Worm (Caenorhabditis elegans) whole organism, late embryonic: ENCODE results near the gene clec-134.

Experiments used
- C08G9.2 ChIP-seq: sonication (generic microtip); optimal IDR thresholded peaks from 2 replicates; lab custom pipeline; 2016; ENCODE audit warnings: mild to moderate bottlenecking, missing genetic modification characterization, moderate library complexity, missing compliant biosample characterization
- C38D4.7 ChIP-seq: fragments of 200-800 bp; sonication (Bioruptor generic); optimal IDR thresholded peaks from 2 replicates; lab custom pipeline; 2018; ENCODE audit warnings: mild to moderate bottlenecking, missing genetic modification characterization, moderate library complexity, missing compliant biosample characterization
- F13H6.1 ChIP-seq: sonication (generic microtip); optimal IDR thresholded peaks from 2 replicates; lab custom pipeline; 2016; ENCODE audit warnings: missing genetic modification characterization, missing compliant biosample characterization
- K02D7.2 ChIP-seq: sonication (generic microtip); optimal IDR thresholded peaks from 2 replicates; lab custom pipeline; 2017; ENCODE audit warnings: mild to moderate bottlenecking, missing genetic modification characterization, missing compliant biosample characterization
- ama-1 ChIP-seq: fragments of 150-350 bp; optimal IDR thresholded peaks from 2 replicates; lab custom pipeline; 2014
- ceh-19 ChIP-seq: fragments of 200-800 bp; sonication (Bioruptor generic); optimal IDR thresholded peaks from 2 replicates; lab custom pipeline; 2018; ENCODE audit warnings: mild to moderate bottlenecking, missing genetic modification characterization, missing compliant biosample characterization
- ceh-2 ChIP-seq: sonication (generic microtip); optimal IDR thresholded peaks from 2 replicates; lab custom pipeline; 2016; ENCODE audit warnings: missing genotype, missing genetic modification characterization, missing compliant biosample characterization
- ceh-22 ChIP-seq: sonication (generic microtip); optimal IDR thresholded peaks from 2 replicates; lab custom pipeline; 2017; ENCODE audit warnings: missing biosample characterization, missing genetic modification characterization
- ceh-30 ChIP-seq: fragments of 150-350 bp; optimal IDR thresholded peaks from 2 replicates; lab custom pipeline; 2014; ENCODE audit warnings: missing biosample characterization, missing genetic modification characterization
- ceh-31 ChIP-seq: sonication (generic microtip); optimal IDR thresholded peaks from 2 replicates; lab custom pipeline; 2016; ENCODE audit warnings: missing genetic modification characterization, missing compliant biosample characterization
- ceh-45 ChIP-seq: fragments of 200-800 bp; sonication (Bioruptor generic); IDR thresholded peaks from 2 replicates; pipeline ENCODE4 v1.3.6; 2022; ENCODE audit warnings: missing genetic modification reagents, missing genetic modification characterization, missing compliant biosample characterization
- ceh-48 ChIP-seq: sonication (generic microtip); optimal IDR thresholded peaks from 2 replicates; lab custom pipeline; 2016; ENCODE audit warnings: missing genetic modification characterization, inconsistent platforms, missing compliant biosample characterization
- che-1 ChIP-seq: sonication (generic microtip); optimal IDR thresholded peaks from 2 replicates; lab custom pipeline; 2016; ENCODE audit warnings: mild to moderate bottlenecking, missing genetic modification characterization, missing compliant biosample characterization
- dmd-4 ChIP-seq: sonication (generic microtip); optimal IDR thresholded peaks from 2 replicates; lab custom pipeline; 2016; ENCODE audit warnings: borderline replicate concordance, missing genetic modification characterization, missing compliant biosample characterization
- elt-2 ChIP-seq: sonication (generic microtip); optimal IDR thresholded peaks from 2 replicates; lab custom pipeline; 2016; ENCODE audit warnings: missing genetic modification reagents, missing genetic modification characterization, missing compliant biosample characterization
- ets-4 ChIP-seq: sonication (generic microtip); optimal IDR thresholded peaks from 2 replicates; lab custom pipeline; 2016; ENCODE audit warnings: missing genetic modification characterization, missing compliant biosample characterization
- fkh-10 ChIP-seq: fragments of 150-350 bp; optimal IDR thresholded peaks from 2 replicates; lab custom pipeline; 2014; ENCODE audit warnings: missing biosample characterization, missing genetic modification reagents, missing genetic modification characterization
- fkh-6 ChIP-seq: sonication (generic microtip); optimal IDR thresholded peaks from 2 replicates; lab custom pipeline; 2016; ENCODE audit warnings: missing genetic modification characterization, missing compliant biosample characterization
- hlh-13 ChIP-seq: fragments of 200-800 bp; sonication (Bioruptor generic); optimal IDR thresholded peaks from 2 replicates; lab custom pipeline; 2018; ENCODE audit warnings: mild to moderate bottlenecking, missing genetic modification characterization, missing compliant biosample characterization
- hlh-15 ChIP-seq: sonication (generic microtip); optimal IDR thresholded peaks from 2 replicates; lab custom pipeline; 2016; ENCODE audit warnings: missing genetic modification characterization, missing compliant biosample characterization
- lim-6 ChIP-seq: sonication (generic microtip); optimal IDR thresholded peaks from 2 replicates; lab custom pipeline; 2016; ENCODE audit warnings: missing genetic modification characterization, missing compliant biosample characterization
- lin-11 ChIP-seq: fragments of 200-800 bp; sonication (Bioruptor generic); optimal IDR thresholded peaks from 2 replicates; lab custom pipeline; 2018; ENCODE audit warnings: mild to moderate bottlenecking, missing genetic modification characterization, missing compliant biosample characterization
- nhr-11 ChIP-seq: fragments of 150-350 bp; optimal IDR thresholded peaks from 2 replicates; lab custom pipeline; 2014; ENCODE audit warnings: missing biosample characterization, missing genetic modification characterization
- odd-2 ChIP-seq: sonication (generic microtip); optimal IDR thresholded peaks from 2 replicates; lab custom pipeline; 2017; ENCODE audit warnings: antibody characterized with exemption, mild to moderate bottlenecking, missing genetic modification characterization, missing compliant biosample characterization
- pat-9 ChIP-seq: fragments of 200-800 bp; sonication (Bioruptor generic); optimal IDR thresholded peaks from 2 replicates; lab custom pipeline; 2018; ENCODE audit warnings: mild to moderate bottlenecking, missing genetic modification characterization, moderate library complexity, missing compliant biosample characterization
- pha-2 ChIP-seq: sonication (generic microtip); optimal IDR thresholded peaks from 2 replicates; lab custom pipeline; 2017; ENCODE audit warnings: mild to moderate bottlenecking, missing genetic modification characterization, missing compliant biosample characterization
- pqm-1 ChIP-seq: sonication (generic microtip); optimal IDR thresholded peaks from 2 replicates; lab custom pipeline; 2016; ENCODE audit warnings: missing genetic modification characterization, missing compliant biosample characterization
- ref-2 ChIP-seq: sonication (generic microtip); optimal IDR thresholded peaks from 2 replicates; lab custom pipeline; 2016; ENCODE audit warnings: missing genetic modification characterization, missing compliant biosample characterization
- sox-2 ChIP-seq: fragments of 200-800 bp; sonication (Bioruptor generic); IDR thresholded peaks from 2 replicates; pipeline ENCODE4 v1.3.6; 2022; ENCODE audit warnings: missing genetic modification reagents, missing genetic modification characterization, missing compliant biosample characterization
- syd-9 ChIP-seq: sonication (generic microtip); optimal IDR thresholded peaks from 2 replicates; lab custom pipeline; 2016; ENCODE audit warnings: mild to moderate bottlenecking, missing genetic modification characterization, moderate library complexity, missing compliant biosample characterization
- tbx-7 ChIP-seq: sonication (generic microtip); optimal IDR thresholded peaks from 2 replicates; lab custom pipeline; 2016; ENCODE audit warnings: missing genotype, missing genetic modification characterization, missing compliant biosample characterization
- unc-3 ChIP-seq, 2 experiments: fragments of 200-800 bp in 1 of 2; sonication (Bioruptor generic) in 1 of 2; sonication (generic microtip) in 1 of 2; conservative IDR thresholded peaks in 1 of 2; optimal IDR thresholded peaks in 1 of 2; 2 replicates each; pipeline versions ENCODE4 v1.3.6 to Lab custom; 2016 to 2022; ENCODE audit warnings: missing compliant biosample characterization in 2 of 2, missing genetic modification characterization in 2 of 2, missing genetic modification reagents in 1 of 2
- unc-42 ChIP-seq: sonication (generic microtip); optimal IDR thresholded peaks from 2 replicates; lab custom pipeline; 2016; ENCODE audit warnings: missing genotype, missing genetic modification characterization, missing compliant biosample characterization
- unc-86 ChIP-seq: sonication (generic microtip); optimal IDR thresholded peaks from 2 replicates; lab custom pipeline; 2016; ENCODE audit warnings: missing genetic modification characterization, missing compliant biosample characterization
- zip-5 ChIP-seq: sonication (generic microtip); optimal IDR thresholded peaks from 2 replicates; lab custom pipeline; 2016; ENCODE audit warnings: missing genetic modification characterization, missing compliant biosample characterization
- ztf-16 ChIP-seq: sonication (generic microtip); optimal IDR thresholded peaks from 2 replicates; lab custom pipeline; 2017; ENCODE audit warnings: missing genetic modification characterization, missing compliant biosample characterization

Gene clec-134

DNA sequence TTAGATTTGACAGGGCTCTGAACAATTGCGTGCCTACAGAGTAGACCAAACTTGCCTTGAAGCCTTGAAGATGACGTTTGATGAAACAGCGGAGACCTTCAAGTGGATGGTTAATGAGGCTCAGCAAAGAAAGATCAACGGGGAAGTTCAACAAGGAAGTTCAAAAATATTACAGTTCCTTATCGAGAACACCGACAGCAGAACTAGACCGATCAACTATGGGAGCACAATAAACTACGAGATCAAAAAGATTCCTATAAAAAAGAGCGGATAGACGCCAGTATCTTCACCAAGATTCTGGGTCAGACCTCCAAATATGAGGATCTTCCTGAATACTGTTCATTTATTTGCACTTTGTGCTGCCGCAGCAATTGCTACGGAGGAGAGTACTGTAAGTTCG lies at the start of gene clec-134:
Gene clec-134 (plus strand): TSS at position 301 of the 400 bp plus-strand sequence.
- no peak for TF ChIP-seq unc-86
- TF ChIP-seq ceh-48 (tag; lab: Kevin White, UChicago) = no peak
- no peak for TF ChIP-seq ztf-16 (tag; lab: Kevin White, UChicago)
- TF ChIP-seq hlh-13 (GFP tag; lab: Kevin White, UChicago) = no peak
- no peak for TF ChIP-seq ceh-30 (tag; lab: Kevin White, UChicago)
- TF ChIP-seq pqm-1 (tag; lab: Kevin White, UChicago) = no peak
- no peak for TF ChIP-seq ref-2 (tag; lab: Kevin White, UChicago)
- TF ChIP-seq ceh-2 (tag; lab: Kevin White, UChicago) = no peak
- no peak for TF ChIP-seq ceh-45 (GFP tag; lab: Robert Waterston, UW)
- no peak for TF ChIP-seq unc-42 (tag; lab: Kevin White, UChicago)
- no peak for TF ChIP-seq pat-9
- no peak for TF ChIP-seq lim-6 (tag; lab: Kevin White, UChicago)
- TF ChIP-seq sox-2 (GFP tag; lab: Robert Waterston, UW) = no peak
- no peak for TF ChIP-seq ceh-31 (tag; lab: Kevin White, UChicago)
- no peak for TF ChIP-seq syd-9
- no peak for TF ChIP-seq fkh-10
- no peak for TF ChIP-seq lin-11 (tag; lab: Kevin White, UChicago)
- no peak for TF ChIP-seq ets-4 (tag; lab: Kevin White, UChicago)
- TF ChIP-seq, all 69 proteins: peak for 0

DNA sequence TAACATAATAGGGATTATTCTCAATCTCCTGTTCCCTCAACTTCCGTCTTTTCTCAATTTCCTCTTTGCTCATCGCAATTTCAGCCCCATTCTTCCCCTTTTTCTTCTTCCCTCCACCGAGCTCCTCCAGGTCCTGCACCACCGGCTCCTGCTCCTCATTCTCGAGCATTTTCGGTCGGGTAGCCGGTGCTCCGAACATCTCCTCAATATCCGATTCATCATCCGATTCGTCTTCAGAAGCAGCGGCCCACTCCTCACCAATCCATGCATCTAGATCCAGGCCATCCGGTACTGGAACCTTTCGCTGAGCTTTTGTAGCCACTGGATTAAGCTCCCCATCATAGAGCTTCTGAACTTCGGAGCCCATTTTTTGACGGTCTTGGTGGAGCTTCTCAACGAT lies 39.7 kb upstream of the clec-134 start:
- TF ChIP-seq pqm-1 (tag; lab: Kevin White, UChicago) (no peak), unc-86 (no peak), tbx-7 (tag; lab: Kevin White, UChicago) (no peak), pha-2 (tag; lab: Kevin White, UChicago) (no peak), zip-5 (tag; lab: Kevin White, UChicago) (no peak), lim-6 (tag; lab: Kevin White, UChicago) (no peak), nhr-11 (no peak), C08G9.2 (tag; lab: Kevin White, UChicago) (no peak), C38D4.7 (GFP tag; lab: Kevin White, UChicago) (no peak), ceh-22 (tag; lab: Kevin White, UChicago) (no peak), hlh-13 (GFP tag; lab: Kevin White, UChicago) (no peak), ceh-48 (tag; lab: Kevin White, UChicago) (no peak), ama-1 (lab: Kevin White, UChicago) (no peak), ets-4 (tag; lab: Kevin White, UChicago) (no peak)

DNA sequence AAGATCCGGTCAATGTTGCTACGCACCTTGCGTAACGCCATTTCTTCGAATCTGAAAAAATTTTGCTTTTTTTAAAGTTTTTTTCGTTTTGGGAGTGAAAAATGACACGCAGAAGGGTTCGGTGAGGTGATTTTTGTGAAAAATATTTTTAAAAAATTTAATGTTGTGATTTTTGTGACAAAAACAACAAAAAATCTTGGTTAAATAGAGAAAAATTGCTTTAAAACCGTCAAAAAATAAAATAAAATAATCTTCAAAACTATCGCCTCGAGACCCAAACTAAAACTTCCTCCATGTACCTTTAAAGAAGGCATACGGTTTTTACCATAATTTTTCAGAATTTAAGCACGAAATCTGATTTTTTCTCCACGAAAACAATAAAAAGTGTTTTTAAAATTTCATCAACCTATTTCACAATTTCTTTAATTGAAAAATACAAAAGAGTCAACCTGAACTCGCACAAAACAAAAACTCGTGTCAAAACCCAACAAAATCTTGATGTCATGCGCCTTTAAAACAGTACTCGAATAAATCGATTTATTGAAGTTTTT lies 33.4 kb upstream of the clec-134 start, which contains the start of gene apd-3:
Gene apd-3 (minus strand): TSS at position 51 of the 551 bp plus-strand sequence.
- TF ChIP-seq elt-2 (tag; lab: Kevin White, UChicago) = no peak
- TF ChIP-seq ceh-19 (GFP tag; lab: Kevin White, UChicago) = no peak
- no peak for TF ChIP-seq ceh-22 (tag; lab: Kevin White, UChicago)
- TF ChIP-seq odd-2 (tag; lab: Kevin White, UChicago) = no peak
- no peak for TF ChIP-seq che-1 (tag; lab: Kevin White, UChicago)
- TF ChIP-seq C08G9.2 (tag; lab: Kevin White, UChicago) = no peak
- TF ChIP-seq ceh-45 (GFP tag; lab: Robert Waterston, UW) = no peak
- no peak for TF ChIP-seq K02D7.2
- no peak for TF ChIP-seq fkh-6 (tag; lab: Kevin White, UChicago)
- TF ChIP-seq unc-3 (GFP tag; conservative IDR thresholded peaks at IDR 0.05; lab: Robert Waterston, UW) = no peak
- no peak for TF ChIP-seq unc-3 (tag; optimal IDR thresholded peaks at IDR 0.05; lab: Kevin White, UChicago)
- TF ChIP-seq pat-9 = no peak
- no peak for TF ChIP-seq hlh-15 (tag; lab: Kevin White, UChicago)
- TF ChIP-seq tbx-7 (tag; lab: Kevin White, UChicago) = no peak
- no peak for TF ChIP-seq F13H6.1 (tag; lab: Kevin White, UChicago)
- no peak for TF ChIP-seq dmd-4 (tag; lab: Kevin White, UChicago)
